Fruit fly (Drosophila melanogaster) S2 (cell line): ENCODE measurements around the gene GlnRS.
A peak's percentile ranks its signal among the peaks of the same experiment; 100 is the strongest.

ENCODE experiments used
- CG8478 ChIP-seq: fragments of >200 bp; optimal IDR thresholded peaks from 2 replicates; lab custom pipeline; 2018
- CTCF ChIP-seq, 2 experiments: fragments of >200 bp; optimal IDR thresholded peaks; 2 replicates each; lab custom pipeline; 2018

DNA sequence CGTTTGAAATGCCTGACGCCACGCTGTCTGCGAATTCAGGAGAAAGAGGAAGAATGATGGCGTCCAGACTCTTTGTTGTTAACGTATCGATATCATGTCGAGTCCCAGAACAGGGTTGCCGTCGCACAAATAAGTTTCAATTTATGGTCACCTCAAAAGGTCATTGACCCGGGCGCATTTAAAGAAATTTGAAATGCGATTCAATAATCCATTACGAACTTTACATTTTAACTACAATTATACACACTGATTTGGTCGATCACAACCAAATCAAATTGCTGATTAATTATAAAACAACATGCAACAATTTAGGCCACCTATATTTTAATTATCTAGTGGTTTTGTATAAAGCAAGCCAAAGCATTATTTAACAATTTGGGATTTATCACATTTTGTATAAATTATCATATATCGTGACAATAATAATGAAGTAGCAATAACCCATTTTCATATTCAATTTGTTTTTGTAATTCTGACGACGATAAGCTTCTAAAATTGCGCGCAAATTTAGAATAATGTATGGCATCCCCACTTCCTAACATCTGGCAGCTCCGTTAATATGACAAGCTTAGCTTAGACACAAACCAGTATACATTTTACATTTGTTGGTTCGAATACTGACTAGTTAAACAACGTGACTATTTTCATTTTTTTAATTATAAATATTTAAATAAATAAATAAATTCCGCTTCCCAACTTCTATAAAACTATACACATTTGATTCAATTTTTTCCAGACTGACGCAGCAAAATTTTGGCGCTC lies 20.3 kb downstream of the GlnRS start, which contains the start of gene bam:
- TF ChIP-seq CG8478 (lab: Kevin White, UChicago) (no peak), CTCF (optimal IDR thresholded peaks at IDR 0.05; lab: Kevin White, UChicago) (peak; percentile 34 to 61)
